Worm (Caenorhabditis elegans) whole organism, mixed stage, embryonic: ENCODE data around the gene rpl-42.

ENCODE experiments used
- M03D4.4 ChIP-seq: sonication (generic microtip); optimal IDR thresholded peaks from 2 replicates; lab custom pipeline; 2017; ENCODE audit warnings: mild to moderate bottlenecking, missing genetic modification characterization, missing compliant biosample characterization
- bed-3 ChIP-seq: fragments of 200-800 bp; sonication (Bioruptor generic); optimal IDR thresholded peaks from 3 replicates; lab custom pipeline; 2018; ENCODE audit warnings: mild to moderate bottlenecking, missing genetic modification characterization, moderate library complexity, missing compliant biosample characterization
- blmp-1 ChIP-seq: fragments of 150-350 bp; optimal IDR thresholded peaks from 2 replicates; lab custom pipeline; 2014; ENCODE audit warnings: missing biosample characterization, missing genetic modification characterization
- ceh-39 ChIP-seq: fragments of 150-350 bp; optimal IDR thresholded peaks from 2 replicates; lab custom pipeline; 2014; ENCODE audit warnings: missing biosample characterization, missing genetic modification characterization
- ceh-43 ChIP-seq: fragments of 200-800 bp; sonication (Bioruptor generic); optimal IDR thresholded peaks from 2 replicates; lab custom pipeline; 2018; ENCODE audit warnings: mild to moderate bottlenecking, missing genetic modification characterization, moderate library complexity, missing compliant biosample characterization
- ces-1 ChIP-seq: fragments of 150-350 bp; optimal IDR thresholded peaks from 2 replicates; lab custom pipeline; 2014; ENCODE audit warnings: missing biosample characterization, missing genetic modification reagents, missing genetic modification characterization
- cnd-1 ChIP-seq: fragments of 200-800 bp; sonication (Bioruptor generic); optimal IDR thresholded peaks from 2 replicates; lab custom pipeline; 2018; ENCODE audit warnings: mild to moderate bottlenecking, missing genetic modification characterization, missing compliant biosample characterization
- drap-1 ChIP-seq: fragments of 200-800 bp; sonication (Bioruptor generic); optimal IDR thresholded peaks from 3 replicates; lab custom pipeline; 2018; ENCODE audit warnings: mild to moderate bottlenecking, missing genetic modification characterization, missing compliant biosample characterization
- elt-3 ChIP-seq: fragments of 150-350 bp; optimal IDR thresholded peaks from 2 replicates; lab custom pipeline; 2014; ENCODE audit warnings: missing biosample characterization, missing genetic modification characterization
- ham-2 ChIP-seq: fragments of 200-800 bp; sonication (Bioruptor generic); optimal IDR thresholded peaks from 2 replicates; lab custom pipeline; 2018; ENCODE audit warnings: mild to moderate bottlenecking, missing genetic modification characterization, missing compliant biosample characterization
- hlh-1 ChIP-seq: fragments of 150-350 bp; optimal IDR thresholded peaks from 2 replicates; lab custom pipeline; 2014; ENCODE audit warnings: missing biosample characterization, missing genetic modification reagents, missing genetic modification characterization
- lin-13 ChIP-seq: fragments of 150-350 bp; optimal IDR thresholded peaks from 2 replicates; lab custom pipeline; 2014; ENCODE audit warnings: missing biosample characterization, missing genetic modification characterization
- lsy-2 ChIP-seq: fragments of 150-350 bp; optimal IDR thresholded peaks from 2 replicates; lab custom pipeline; 2014; ENCODE audit warnings: missing biosample characterization, missing genetic modification characterization
- mab-5 ChIP-seq: fragments of 150-350 bp; optimal IDR thresholded peaks from 2 replicates; lab custom pipeline; 2014; ENCODE audit warnings: missing biosample characterization, missing genetic modification characterization
- mep-1 ChIP-seq: fragments of 150-350 bp; optimal IDR thresholded peaks from 2 replicates; lab custom pipeline; 2017; ENCODE audit warnings: missing biosample characterization, missing genetic modification reagents, missing genetic modification characterization, inconsistent platforms
- mls-2 ChIP-seq: sonication (generic microtip); optimal IDR thresholded peaks from 2 replicates; lab custom pipeline; 2016; ENCODE audit warnings: mild to moderate bottlenecking, missing genetic modification characterization, moderate library complexity, missing compliant biosample characterization
- nhr-12 ChIP-seq: fragments of 150-350 bp; optimal IDR thresholded peaks from 2 replicates; lab custom pipeline; 2014; ENCODE audit warnings: missing biosample characterization, missing genetic modification characterization
- nhr-2 ChIP-seq: fragments of 150-350 bp; optimal IDR thresholded peaks from 2 replicates; lab custom pipeline; 2014; ENCODE audit warnings: missing biosample characterization, missing genetic modification characterization
- nhr-237 ChIP-seq: fragments of 150-350 bp; optimal IDR thresholded peaks from 2 replicates; lab custom pipeline; 2014; ENCODE audit warnings: missing biosample characterization, missing genetic modification characterization
- nhr-28 ChIP-seq: fragments of 150-350 bp; optimal IDR thresholded peaks from 2 replicates; lab custom pipeline; 2014; ENCODE audit warnings: missing biosample characterization, missing genetic modification characterization
- nhr-76 ChIP-seq: sonication (generic microtip); optimal IDR thresholded peaks from 2 replicates; lab custom pipeline; 2017; ENCODE audit warnings: missing biosample characterization, missing genetic modification characterization
- pha-4 ChIP-seq: fragments of 150-350 bp; optimal IDR thresholded peaks from 2 replicates; lab custom pipeline; 2018; ENCODE audit warnings: missing biosample characterization, missing genetic modification reagents, missing genetic modification characterization
- snpc-4 ChIP-seq: fragments of 150-350 bp; optimal IDR thresholded peaks from 2 replicates; lab custom pipeline; 2014; ENCODE audit warnings: missing biosample characterization, missing genetic modification characterization
- sptf-1 ChIP-seq: sonication (generic microtip); optimal IDR thresholded peaks from 2 replicates; lab custom pipeline; 2017; ENCODE audit warnings: mild to moderate bottlenecking, missing genetic modification characterization, moderate library complexity, missing compliant biosample characterization
- tbx-8 ChIP-seq: fragments of 200-800 bp; sonication (Bioruptor generic); optimal IDR thresholded peaks from 2 replicates; lab custom pipeline; 2018; ENCODE audit warnings: mild to moderate bottlenecking, missing genetic modification characterization, moderate library complexity, missing compliant biosample characterization
- unc-120 ChIP-seq: sonication (generic microtip); optimal IDR thresholded peaks from 2 replicates; lab custom pipeline; 2017; ENCODE audit warnings: missing genetic modification characterization, missing compliant biosample characterization; ENCODE audit not compliant: poor library complexity, severe bottlenecking
- unc-39 ChIP-seq: fragments of 150-350 bp; optimal IDR thresholded peaks from 2 replicates; lab custom pipeline; 2014; ENCODE audit warnings: missing biosample characterization, missing genetic modification characterization
- unc-62 ChIP-seq: fragments of 150-350 bp; optimal IDR thresholded peaks from 2 replicates; lab custom pipeline; 2014; ENCODE audit warnings: missing biosample characterization, missing genetic modification reagents, missing genetic modification characterization
- zip-8 ChIP-seq: fragments of 150-350 bp; optimal IDR thresholded peaks from 2 replicates; lab custom pipeline; 2014; ENCODE audit warnings: missing biosample characterization, missing genetic modification characterization
- ztf-11 ChIP-seq: fragments of 150-350 bp; optimal IDR thresholded peaks from 2 replicates; lab custom pipeline; 2014; ENCODE audit warnings: missing biosample characterization, missing genetic modification characterization

Gene rpl-42

ce11 chrII:11103052-11103451, 10.5 kb downstream of the rpl-42 start:
- TF ChIP-seq M03D4.4 (tag; lab: Kevin White, UChicago) (no peak), ces-1 (GFP tag; lab: Kevin White, UChicago) (peak; percentile 12), nhr-237 (peak; percentile 26), unc-120 (tag; lab: Kevin White, UChicago) (peak; percentile 67), lsy-2 (tag; lab: Kevin White, UChicago) (peak; percentile 40), ztf-11 (tag; lab: Kevin White, UChicago) (no peak), pha-4 (tag; lab: Kevin White, UChicago) (peak; percentile 25), hlh-1 (peak; percentile 90), mep-1 (tag; lab: Kevin White, UChicago) (peak; percentile 71)

- TF ChIP-seq ztf-11 (tag; lab: Kevin White, UChicago) (no peak), lin-13 (no peak), tbx-8 (GFP tag; lab: Kevin White, UChicago) (no peak), nhr-28 (tag; lab: Kevin White, UChicago) (no peak), elt-3 (tag; lab: Kevin White, UChicago) (no peak), blmp-1 (tag; lab: Kevin White, UChicago) (no peak), bed-3 (GFP tag; lab: Kevin White, UChicago) (no peak), snpc-4 (tag; lab: Kevin White, UChicago) (no peak)
These were observed 11.1 kb downstream of the rpl-42 start, which contains the start of gene C09H10.5 for ce11 chrII:11103657-11104056. Gene C09H10.5 (minus strand): TSS chrII:11103757.

ce11 chrII:11104162-11104561, 11.6 kb downstream of the rpl-42 start, which contains the start of gene C09H10.9:
Gene C09H10.9 (plus strand): TSS chrII:11104462.
- TF ChIP-seq sptf-1 (tag; lab: Kevin White, UChicago) (no peak), nhr-2 (tag; lab: Kevin White, UChicago) (no peak), nhr-237 (no peak), ceh-39 (no peak), M03D4.4 (tag; lab: Kevin White, UChicago) (no peak), nhr-12 (tag; lab: Kevin White, UChicago) (no peak), ham-2 (GFP tag; lab: Kevin White, UChicago) (no peak), ces-1 (GFP tag; lab: Kevin White, UChicago) (no peak), mab-5 (tag; lab: Kevin White, UChicago) (no peak), cnd-1 (no peak), pha-4 (tag; lab: Kevin White, UChicago) (no peak), unc-120 (tag; lab: Kevin White, UChicago) (no peak), drap-1 (GFP tag; lab: Kevin White, UChicago) (no peak), nhr-76 (no peak), nhr-28 (tag; lab: Kevin White, UChicago) (no peak), zip-8 (no peak), lin-13 (no peak), elt-3 (tag; lab: Kevin White, UChicago) (no peak)

ce11 chrII:11105981-11106711, 13.6 kb downstream of the rpl-42 start, which contains the start of gene nasp-1:
Gene nasp-1 (plus strand): TSS chrII:11106612.
- no peak for TF ChIP-seq unc-62 (GFP tag; lab: Kevin White, UChicago)
- no peak for TF ChIP-seq mab-5 (tag; lab: Kevin White, UChicago)
- no peak for TF ChIP-seq hlh-1
- no peak for TF ChIP-seq mep-1 (tag; lab: Kevin White, UChicago)
- no peak for TF ChIP-seq pha-4 (tag; lab: Kevin White, UChicago)
- no peak for TF ChIP-seq tbx-8 (GFP tag; lab: Kevin White, UChicago)
- no peak for TF ChIP-seq unc-39 (tag; lab: Kevin White, UChicago)
- TF ChIP-seq ceh-43 (GFP tag; lab: Kevin White, UChicago), result no peak
- no peak for TF ChIP-seq mls-2
- TF ChIP-seq bed-3 (GFP tag; lab: Kevin White, UChicago), result no peak
- peak; percentile 90 for TF ChIP-seq lsy-2 (tag; lab: Kevin White, UChicago)
- no peak for TF ChIP-seq unc-120 (tag; lab: Kevin White, UChicago)
- TF ChIP-seq lin-13, result peak; percentile 12

- TF ChIP-seq zip-8, result no peak
- TF ChIP-seq, all 35 proteins: peak for 0
These were observed 15.3 kb downstream of the rpl-42 start, which contains the start of gene apc-17 for ce11 chrII:11107828-11108227. Gene apc-17 (plus strand): TSS chrII:11108128.
